Worm (Caenorhabditis elegans) whole organism, late embryonic: ENCODE measurements around the gene T06D4.6.

Experiments
- T23F11.4 ChIP-seq: fragments of 200-800 bp; sonication (Bioruptor generic); optimal IDR thresholded peaks from 2 replicates; lab custom pipeline; 2018; ENCODE audit warnings: mild to moderate bottlenecking, missing genetic modification characterization, missing compliant biosample characterization
- ama-1 ChIP-seq: fragments of 150-350 bp; optimal IDR thresholded peaks from 2 replicates; lab custom pipeline; 2014
- ceh-45 ChIP-seq: fragments of 200-800 bp; sonication (Bioruptor generic); IDR thresholded peaks from 2 replicates; pipeline ENCODE4 v1.3.6; 2022; ENCODE audit warnings: missing genetic modification reagents, missing genetic modification characterization, missing compliant biosample characterization
- dve-1 ChIP-seq: sonication (generic microtip); optimal IDR thresholded peaks from 2 replicates; lab custom pipeline; 2017; ENCODE audit warnings: antibody characterized with exemption, mild to moderate bottlenecking, missing genetic modification characterization, missing compliant biosample characterization
- fkh-10 ChIP-seq: fragments of 150-350 bp; optimal IDR thresholded peaks from 2 replicates; lab custom pipeline; 2014; ENCODE audit warnings: missing biosample characterization, missing genetic modification reagents, missing genetic modification characterization
- odd-2 ChIP-seq: sonication (generic microtip); optimal IDR thresholded peaks from 2 replicates; lab custom pipeline; 2017; ENCODE audit warnings: antibody characterized with exemption, mild to moderate bottlenecking, missing genetic modification characterization, missing compliant biosample characterization
- tbx-7 ChIP-seq: sonication (generic microtip); optimal IDR thresholded peaks from 2 replicates; lab custom pipeline; 2016; ENCODE audit warnings: missing genotype, missing genetic modification characterization, missing compliant biosample characterization

ce11 chrII:3422938-3423337 is 35.5 kb upstream of the T06D4.6 start:
- TF ChIP-seq T23F11.4 = no peak
- TF ChIP-seq odd-2 (tag; lab: Kevin White, UChicago) = no peak
- TF ChIP-seq ceh-45 (GFP tag; lab: Robert Waterston, UW) = no peak
- TF ChIP-seq ama-1 (lab: Kevin White, UChicago) = no peak
- TF ChIP-seq fkh-10 (GFP tag; lab: Kevin White, UChicago) = no peak
- no peak for TF ChIP-seq tbx-7 (tag; lab: Kevin White, UChicago)
- TF ChIP-seq dve-1 (tag; lab: Kevin White, UChicago) = no peak
